Worm (Caenorhabditis elegans) whole organism, mixed stage, embryonic: ENCODE results near the gene F40D4.17.

Source experiments
- blmp-1 ChIP-seq: fragments of 150-350 bp; optimal IDR thresholded peaks from 2 replicates; lab custom pipeline; 2014; ENCODE audit warnings: missing biosample characterization, missing genetic modification characterization
- hlh-1 ChIP-seq: fragments of 150-350 bp; optimal IDR thresholded peaks from 2 replicates; lab custom pipeline; 2014; ENCODE audit warnings: missing biosample characterization, missing genetic modification reagents, missing genetic modification characterization
- lin-13 ChIP-seq: fragments of 150-350 bp; optimal IDR thresholded peaks from 2 replicates; lab custom pipeline; 2014; ENCODE audit warnings: missing biosample characterization, missing genetic modification characterization
- nhr-12 ChIP-seq: fragments of 150-350 bp; optimal IDR thresholded peaks from 2 replicates; lab custom pipeline; 2014; ENCODE audit warnings: missing biosample characterization, missing genetic modification characterization
- nhr-237 ChIP-seq: fragments of 150-350 bp; optimal IDR thresholded peaks from 2 replicates; lab custom pipeline; 2014; ENCODE audit warnings: missing biosample characterization, missing genetic modification characterization
- nhr-28 ChIP-seq: fragments of 150-350 bp; optimal IDR thresholded peaks from 2 replicates; lab custom pipeline; 2014; ENCODE audit warnings: missing biosample characterization, missing genetic modification characterization
- pha-4 ChIP-seq: fragments of 150-350 bp; optimal IDR thresholded peaks from 2 replicates; lab custom pipeline; 2018; ENCODE audit warnings: missing biosample characterization, missing genetic modification reagents, missing genetic modification characterization
- snpc-4 ChIP-seq: fragments of 150-350 bp; optimal IDR thresholded peaks from 2 replicates; lab custom pipeline; 2014; ENCODE audit warnings: missing biosample characterization, missing genetic modification characterization
- unc-120 ChIP-seq: sonication (generic microtip); optimal IDR thresholded peaks from 2 replicates; lab custom pipeline; 2017; ENCODE audit warnings: missing genetic modification characterization, missing compliant biosample characterization; ENCODE audit not compliant: poor library complexity, severe bottlenecking
- unc-39 ChIP-seq: fragments of 150-350 bp; optimal IDR thresholded peaks from 2 replicates; lab custom pipeline; 2014; ENCODE audit warnings: missing biosample characterization, missing genetic modification characterization
- unc-62 ChIP-seq: fragments of 150-350 bp; optimal IDR thresholded peaks from 2 replicates; lab custom pipeline; 2014; ENCODE audit warnings: missing biosample characterization, missing genetic modification reagents, missing genetic modification characterization
- ztf-11 ChIP-seq: fragments of 150-350 bp; optimal IDR thresholded peaks from 2 replicates; lab custom pipeline; 2014; ENCODE audit warnings: missing biosample characterization, missing genetic modification characterization

- TF ChIP-seq pha-4 (tag; lab: Kevin White, UChicago) (no peak), blmp-1 (tag; lab: Kevin White, UChicago) (no peak), unc-39 (tag; lab: Kevin White, UChicago) (no peak), lin-13 (tag; lab: Kevin White, UChicago) (no peak), snpc-4 (tag; lab: Kevin White, UChicago) (no peak), unc-62 (GFP tag; lab: Kevin White, UChicago) (no peak), nhr-12 (tag; lab: Kevin White, UChicago) (no peak), hlh-1 (tag; lab: Kevin White, UChicago) (no peak), ztf-11 (tag; lab: Kevin White, UChicago) (no peak), nhr-28 (tag; lab: Kevin White, UChicago) (no peak), unc-120 (tag; lab: Kevin White, UChicago) (no peak), nhr-237 (tag; lab: Kevin White, UChicago) (no peak)
These were observed 43.7 kb upstream of the F40D4.17 start, which contains the start of gene srz-96 for ce11 chrV:17198926-17199325.
